Fruit fly (Drosophila melanogaster) whole organism, embryonic: Measurements from ENCODE around the gene Drice.

ENCODE experiments used
- Atf-2 ChIP-seq: fragments of 200-800 bp; sonication (Bioruptor generic); optimal IDR thresholded peaks from 2 replicates; lab custom pipeline; 2016; ENCODE audit warnings: missing biosample characterization, missing genetic modification characterization
- BEAF-32 ChIP-seq: fragments of 200-800 bp; sonication (Bioruptor generic); optimal IDR thresholded peaks from 3 replicates; lab custom pipeline; 2017; ENCODE audit warnings: missing biosample characterization, missing genetic modification characterization, mild to moderate bottlenecking, moderate library complexity, missing genetic modification reagents
- CG10462 ChIP-seq: fragments of 200-800 bp; sonication (Bioruptor generic); optimal IDR thresholded peaks from 2 replicates; lab custom pipeline; 2016; ENCODE audit warnings: missing biosample characterization, missing genetic modification characterization
- CG11456 ChIP-seq: fragments of 200-800 bp; sonication (Bioruptor generic); IDR thresholded peaks from 3 replicates; pipeline ENCODE4 v1.3.6; 2022; ENCODE audit warnings: missing biosample characterization, missing genetic modification characterization
- CG11695 ChIP-seq: fragments of 200-800 bp; sonication (Bioruptor generic); IDR thresholded peaks from 3 replicates; pipeline ENCODE4 v1.3.6; 2022; ENCODE audit warnings: missing biosample characterization, missing genetic modification characterization
- CG11723 ChIP-seq: fragments of 200-800 bp; sonication (Bioruptor generic); optimal IDR thresholded peaks from 2 replicates; lab custom pipeline; 2017; ENCODE audit warnings: missing biosample characterization, mild to moderate bottlenecking, missing genetic modification characterization
- CG13424 ChIP-seq: fragments of 200-800 bp; sonication (Bioruptor generic); optimal IDR thresholded peaks from 2 replicates; lab custom pipeline; 2019; ENCODE audit warnings: missing biosample characterization, mild to moderate bottlenecking, missing genetic modification characterization, moderate library complexity
- CG13624 ChIP-seq: fragments of 200-800 bp; sonication (Bioruptor generic); optimal IDR thresholded peaks from 2 replicates; lab custom pipeline; 2016; ENCODE audit warnings: missing biosample characterization, missing genetic modification characterization
- CG1647 ChIP-seq: fragments of 200-800 bp; sonication (Bioruptor generic); optimal IDR thresholded peaks from 3 replicates; lab custom pipeline; 2016; ENCODE audit warnings: missing biosample characterization, missing genetic modification characterization
- CG17568 ChIP-seq: fragments of 200-800 bp; sonication (Bioruptor generic); optimal IDR thresholded peaks from 2 replicates; lab custom pipeline; 2018; ENCODE audit warnings: missing biosample characterization, mild to moderate bottlenecking, missing genetic modification characterization, moderate library complexity
- CG17802 ChIP-seq: fragments of 200-800 bp; sonication (Bioruptor generic); optimal IDR thresholded peaks from 2 replicates; lab custom pipeline; 2018; ENCODE audit warnings: missing biosample characterization, mild to moderate bottlenecking, missing genetic modification characterization, moderate library complexity
- CG18764 ChIP-seq: fragments of 200-800 bp; sonication (Bioruptor generic); optimal IDR thresholded peaks from 3 replicates; lab custom pipeline; 2016; ENCODE audit warnings: missing biosample characterization, missing genetic modification characterization
- CG2202 ChIP-seq: fragments of 200-800 bp; sonication (Bioruptor generic); optimal IDR thresholded peaks from 2 replicates; lab custom pipeline; 2018; ENCODE audit warnings: missing biosample characterization, mild to moderate bottlenecking, missing genetic modification characterization
- CG2875 ChIP-seq: fragments of 200-800 bp; sonication (Bioruptor generic); optimal IDR thresholded peaks from 2 replicates; lab custom pipeline; 2017; ENCODE audit warnings: missing biosample characterization, mild to moderate bottlenecking, missing genetic modification characterization, missing genetic modification reagents
- CG30431 ChIP-seq: fragments of 200-800 bp; sonication (Bioruptor generic); optimal IDR thresholded peaks from 2 replicates; lab custom pipeline; 2017; ENCODE audit warnings: missing biosample characterization, missing genetic modification characterization
- CG3163 ChIP-seq: fragments of 200-800 bp; sonication (Bioruptor generic); optimal IDR thresholded peaks from 3 replicates; lab custom pipeline; 2016; ENCODE audit warnings: missing biosample characterization, missing genetic modification characterization
- CG3726 ChIP-seq: fragments of 200-800 bp; sonication (Bioruptor generic); IDR thresholded peaks from 3 replicates; pipeline ENCODE4, ENCODE4 v1.3.6; 2022; ENCODE audit warnings: missing biosample characterization, missing genetic modification characterization
- CG3995 ChIP-seq: fragments of 200-800 bp; sonication (Bioruptor generic); optimal IDR thresholded peaks from 3 replicates; lab custom pipeline; 2016; ENCODE audit warnings: missing biosample characterization, missing genetic modification characterization
- CG43689 ChIP-seq: fragments of 200-800 bp; sonication (Bioruptor generic); IDR thresholded peaks from 2 replicates; pipeline ENCODE4 v1.3.6; 2022; ENCODE audit warnings: missing biosample characterization, missing genetic modification characterization
- CG8478 ChIP-seq: fragments of >200 bp; optimal IDR thresholded peaks from 2 replicates; lab custom pipeline; 2018
- Chrac-16 ChIP-seq: fragments of 200-800 bp; sonication (Bioruptor generic); optimal IDR thresholded peaks from 3 replicates; lab custom pipeline; 2016; ENCODE audit warnings: missing biosample characterization, missing genetic modification characterization
- Dbx ChIP-seq: fragments of 200-800 bp; sonication (Bioruptor generic); IDR thresholded peaks from 3 replicates; pipeline ENCODE4 v1.3.6; 2022; ENCODE audit warnings: missing biosample characterization, missing genetic modification characterization
- Hr39 ChIP-seq: fragments of >200 bp; optimal IDR thresholded peaks from 2 replicates; lab custom pipeline; 2017
- MBD-R2 ChIP-seq: fragments of 200-800 bp; sonication (Bioruptor generic); IDR thresholded peaks from 2 replicates; pipeline ENCODE4 v1.3.6; 2022; ENCODE audit warnings: missing biosample characterization, missing genetic modification characterization
- Mes4 ChIP-seq: fragments of 200-800 bp; sonication (Bioruptor generic); optimal IDR thresholded peaks from 2 replicates; lab custom pipeline; 2016; ENCODE audit warnings: missing biosample characterization, missing genetic modification characterization
- Rfx ChIP-seq: fragments of 200-800 bp; sonication (Bioruptor generic); IDR thresholded peaks from 2 replicates; pipeline ENCODE4 v1.3.6; 2022; ENCODE audit warnings: missing biosample characterization, missing genetic modification characterization
- Taf1 ChIP-seq: fragments of 200-800 bp; sonication (Bioruptor generic); IDR thresholded peaks from 2 replicates; pipeline ENCODE4 v1.3.6; 2022; ENCODE audit warnings: missing biosample characterization, missing genetic modification characterization
- chm ChIP-seq: fragments of 200-800 bp; sonication (Bioruptor generic); IDR thresholded peaks from 2 replicates; pipeline ENCODE4 v1.3.6; 2022; ENCODE audit warnings: missing biosample characterization, missing genetic modification characterization
- crc ChIP-seq: fragments of 200-800 bp; sonication (Bioruptor generic); optimal IDR thresholded peaks from 2 replicates; lab custom pipeline; 2016; ENCODE audit warnings: missing biosample characterization, missing genetic modification characterization
- danr ChIP-seq: fragments of 200-800 bp; sonication (Bioruptor generic); IDR thresholded peaks from 2 replicates; pipeline ENCODE4 v1.3.6; 2022; ENCODE audit warnings: missing biosample characterization, missing genetic modification characterization
- en ChIP-seq: fragments of 200-800 bp; sonication (Bioruptor generic); optimal IDR thresholded peaks from 2 replicates; lab custom pipeline; 2016; ENCODE audit warnings: missing biosample characterization, missing genetic modification characterization
- exex ChIP-seq: fragments of 200-800 bp; sonication (Bioruptor generic); optimal IDR thresholded peaks from 4 replicates; lab custom pipeline; 2018; ENCODE audit warnings: missing biosample characterization, mild to moderate bottlenecking, missing genetic modification characterization, moderate library complexity
- fd96Cb ChIP-seq: fragments of 200-800 bp; sonication (Bioruptor generic); optimal IDR thresholded peaks from 2 replicates; lab custom pipeline; 2018; ENCODE audit warnings: missing biosample characterization, mild to moderate bottlenecking, missing genetic modification characterization, moderate library complexity
- gem ChIP-seq: fragments of 200-800 bp; sonication (Bioruptor generic); optimal IDR thresholded peaks from 2 replicates; lab custom pipeline; 2019; ENCODE audit warnings: missing biosample characterization, mild to moderate bottlenecking, missing genetic modification characterization, moderate library complexity
- gro ChIP-seq: fragments of 200-800 bp; sonication (Bioruptor generic); optimal IDR thresholded peaks from 2 replicates; lab custom pipeline; 2016; ENCODE audit warnings: missing biosample characterization, missing genetic modification characterization
- gt ChIP-seq: fragments of 200-800 bp; sonication (Bioruptor generic); IDR thresholded peaks from 2 replicates; pipeline ENCODE4 v1.3.6; 2022; ENCODE audit warnings: missing biosample characterization, missing genetic modification characterization
- hbn ChIP-seq: fragments of 200-800 bp; sonication (Bioruptor generic); IDR thresholded peaks from 2 replicates; pipeline ENCODE4 v1.3.6; 2022; ENCODE audit warnings: missing biosample characterization, missing genetic modification characterization; ENCODE audit not compliant: partially characterized antibody
- hkb ChIP-seq, 2 experiments: fragments of 200-800 bp in 1 of 2; fragments of >200 bp in 1 of 2; sonication (Bioruptor generic) in 1 of 2; IDR thresholded peaks in 1 of 2; optimal IDR thresholded peaks in 1 of 2; 2 replicates each; pipeline versions ENCODE4 v1.3.6 to Lab custom; 2017 to 2022; ENCODE audit warnings: missing biosample characterization in 1 of 2, missing genetic modification characterization in 1 of 2
- jigr1 ChIP-seq: fragments of 200-800 bp; sonication (Bioruptor generic); IDR thresholded peaks from 3 replicates; pipeline ENCODE4 v1.3.6; 2022; ENCODE audit warnings: missing biosample characterization, missing genetic modification characterization
- jing ChIP-seq: fragments of 200-800 bp; sonication (Bioruptor generic); optimal IDR thresholded peaks from 2 replicates; lab custom pipeline; 2018; ENCODE audit warnings: missing biosample characterization, mild to moderate bottlenecking, missing genetic modification characterization
- knrl ChIP-seq: fragments of 200-800 bp; sonication (Bioruptor generic); IDR thresholded peaks from 3 replicates; pipeline ENCODE4 v1.3.6; 2022; ENCODE audit warnings: missing biosample characterization, missing genetic modification characterization; ENCODE audit not compliant: partially characterized antibody
- lab ChIP-seq: fragments of 200-800 bp; sonication (Bioruptor generic); optimal IDR thresholded peaks from 3 replicates; lab custom pipeline; 2017; ENCODE audit warnings: missing biosample characterization, missing genetic modification characterization, mild to moderate bottlenecking, moderate library complexity, missing genetic modification reagents
- lmd ChIP-seq: fragments of 200-800 bp; sonication (Bioruptor generic); IDR thresholded peaks from 2 replicates; pipeline ENCODE4 v1.3.6; 2022; ENCODE audit warnings: missing biosample characterization, missing genetic modification characterization
- lola ChIP-seq, 3 experiments: fragments of >200 bp in 2 of 3; fragments of 200-800 bp in 1 of 3; sonication (Bioruptor generic) in 1 of 3; optimal IDR thresholded peaks; 2 replicates each; lab custom pipeline; 2017 to 2019; ENCODE audit warnings: missing biosample characterization in 3 of 3, missing genetic modification characterization in 3 of 3, mild to moderate bottlenecking in 1 of 3, moderate library complexity in 1 of 3
- mam ChIP-seq: fragments of 200-800 bp; sonication (Bioruptor generic); optimal IDR thresholded peaks from 3 replicates; lab custom pipeline; 2016; ENCODE audit warnings: missing biosample characterization, missing genetic modification characterization
- otp ChIP-seq: fragments of 200-800 bp; sonication (Bioruptor generic); IDR thresholded peaks from 3 replicates; pipeline ENCODE4, ENCODE4 v1.3.6; 2022; ENCODE audit warnings: missing biosample characterization, missing genetic modification characterization
- prd ChIP-seq, 3 experiments: fragments of >200 bp in 2 of 3; fragments of 200-800 bp in 1 of 3; sonication (Bioruptor generic) in 1 of 3; optimal IDR thresholded peaks in 2 of 3; IDR thresholded peaks in 1 of 3; 2 replicates in 2 of 3; 3 replicates in 1 of 3; pipeline versions ENCODE4 v1.3.6 to Lab custom; 2017 to 2022; ENCODE audit warnings: missing biosample characterization in 1 of 3, missing genetic modification characterization in 1 of 3
- tgo ChIP-seq: fragments of 200-800 bp; sonication (Bioruptor generic); IDR thresholded peaks from 3 replicates; pipeline ENCODE4 v1.3.6; 2022; ENCODE audit warnings: missing biosample characterization, missing genetic modification characterization
- tio ChIP-seq: fragments of 200-800 bp; sonication (Bioruptor generic); optimal IDR thresholded peaks from 2 replicates; lab custom pipeline; 2017; ENCODE audit warnings: missing biosample characterization, missing genetic modification characterization, inconsistent platforms
- unpg ChIP-seq: fragments of 200-800 bp; sonication (Bioruptor generic); optimal IDR thresholded peaks from 3 replicates; lab custom pipeline; 2018; ENCODE audit warnings: missing biosample characterization, mild to moderate bottlenecking, missing genetic modification characterization, moderate library complexity
- zen ChIP-seq: fragments of 200-800 bp; sonication (Bioruptor generic); optimal IDR thresholded peaks from 3 replicates; lab custom pipeline; 2018; ENCODE audit warnings: missing biosample characterization, mild to moderate bottlenecking, missing genetic modification characterization, moderate library complexity

Gene Drice

DNA sequence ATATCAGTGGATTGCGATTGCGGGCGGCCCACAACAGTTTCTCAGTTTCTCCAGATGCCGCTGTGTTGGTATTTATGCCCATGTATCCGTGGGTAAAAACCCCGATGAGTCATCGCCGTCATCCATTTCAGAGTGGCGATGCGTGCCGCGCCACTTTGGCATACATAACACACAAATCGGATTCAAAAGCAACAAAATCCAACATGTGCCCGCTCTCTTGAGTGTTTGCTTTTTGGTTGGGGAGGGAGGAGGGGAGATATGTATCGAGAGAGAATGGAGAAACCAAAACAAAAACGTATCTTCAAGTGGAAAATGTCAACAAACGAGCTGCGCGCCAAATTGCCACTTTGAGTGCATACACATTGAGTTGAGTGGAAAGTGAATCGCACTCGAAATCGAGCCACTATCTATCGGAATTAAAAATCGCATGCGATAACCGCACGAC lies 27.8 kb upstream of the Drice start (continued):
- TF ChIP-seq CG17802 (no peak), CG3726 (GFP tag; lab: Robert Waterston, UW) (no peak), unpg (GFP tag; lab: Kevin White, UChicago) (no peak), CG11723 (GFP tag; lab: Kevin White, UChicago) (no peak), jigr1 (GFP tag; lab: Robert Waterston, UW) (no peak), CG17568 (GFP tag; lab: Kevin White, UChicago) (peak; percentile 38), hbn (GFP tag; lab: Robert Waterston, UW) (peak; percentile 42; the same call in 1 of the 2 replicates), CG18764 (GFP tag; lab: Kevin White, UChicago) (no peak), CG13424 (no peak), tio (no peak), tgo (GFP tag; lab: Robert Waterston, UW) (no peak; the same call in 2 of the 3 replicates), CG13624 (GFP tag; lab: Kevin White, UChicago) (no peak), otp (GFP tag; lab: Robert Waterston, UW) (peak; percentile 9; the same call in 1 of the 3 replicates), Taf1 (GFP tag; lab: Robert Waterston, UW) (no peak), Rfx (GFP tag; lab: Robert Waterston, UW) (no peak), CG10462 (GFP tag; lab: Kevin White, UChicago) (no peak), gem (tag; lab: Kevin White, UChicago) (no peak), crc (GFP tag; lab: Kevin White, UChicago) (no peak), Chrac-16 (GFP tag; lab: Kevin White, UChicago) (no peak), Atf-2 (no peak), hkb (optimal IDR thresholded peaks at IDR 0.05; lab: Kevin White, UChicago) (no peak), hkb (GFP tag; IDR thresholded peaks at IDR 0.05; lab: Robert Waterston, UW) (0 out of 2 replicates have a peak, but pooled peaks have one; percentile 18), zen (tag; lab: Kevin White, UChicago) (no peak), knrl (no peak), gro (GFP tag; lab: Kevin White, UChicago) (no peak), gt (GFP tag; lab: Robert Waterston, UW) (no peak), fd96Cb (tag; lab: Kevin White, UChicago) (no peak), CG11456 (GFP tag; lab: Robert Waterston, UW) (no peak), Dbx (GFP tag; lab: Robert Waterston, UW) (no peak), lmd (GFP tag; lab: Robert Waterston, UW) (no peak), BEAF-32 (GFP tag; lab: Kevin White, UChicago) (no peak), CG43689 (GFP tag; lab: Robert Waterston, UW) (no peak), Mes4 (GFP tag; lab: Kevin White, UChicago) (no peak), en (GFP tag; lab: Kevin White, UChicago) (no peak), mam (GFP tag; lab: Kevin White, UChicago) (no peak), CG2202 (tag; lab: Kevin White, UChicago) (peak; percentile 13), CG11695 (GFP tag; lab: Robert Waterston, UW) (no peak), lab (GFP tag; lab: Kevin White, UChicago) (peak; percentile 17), prd (optimal IDR thresholded peaks at IDR 0.05; lab: Kevin White, UChicago) (no peak), prd (GFP tag; IDR thresholded peaks at IDR 0.05; lab: Robert Waterston, UW) (no peak), CG2875 (GFP tag; lab: Kevin White, UChicago) (peak; percentile 45), danr (GFP tag; lab: Robert Waterston, UW) (no peak), CG3163 (GFP tag; lab: Kevin White, UChicago) (peak; percentile 45), chm (GFP tag; lab: Robert Waterston, UW) (peak; percentile 51; the same call in 1 of the 2 replicates), CG8478 (lab: Kevin White, UChicago) (no peak), CG3995 (GFP tag; lab: Kevin White, UChicago) (no peak), exex (tag; lab: Kevin White, UChicago) (no peak), CG30431 (no peak), CG1647 (GFP tag; lab: Kevin White, UChicago) (no peak), MBD-R2 (GFP tag; lab: Robert Waterston, UW) (no peak), lola (GFP tag; optimal IDR thresholded peaks at IDR 0.05; lab: Kevin White, UChicago) (no peak), jing (GFP tag; lab: Kevin White, UChicago) (no peak), Hr39 (lab: Kevin White, UChicago) (no peak)
